Worm (Caenorhabditis elegans) whole organism, midembryonic: Measurements from ENCODE around the gene paqr-1.

Source experiments
- ref-1 ChIP-seq: fragments of 200-800 bp; sonication (Bioruptor generic); conservative IDR thresholded peaks from 2 replicates; pipeline ENCODE4 v1.3.6; 2022; ENCODE audit warnings: missing genetic modification reagents, missing genetic modification characterization, missing compliant biosample characterization
- tab-1 ChIP-seq: fragments of 200-800 bp; sonication (Bioruptor generic); IDR thresholded peaks from 2 replicates; pipeline ENCODE4 v1.3.6; 2022; ENCODE audit warnings: missing genetic modification characterization, missing compliant biosample characterization
- ztf-29 ChIP-seq: fragments of 200-800 bp; sonication (Bioruptor generic); IDR thresholded peaks from 2 replicates; pipeline ENCODE4 v1.3.6; 2022; ENCODE audit warnings: missing genetic modification reagents, missing genetic modification characterization, missing compliant biosample characterization

ce11 chrIV:6581658-6582057 lies 26.4 kb upstream of the paqr-1 start:
- no peak for TF ChIP-seq ztf-29 (GFP tag; lab: Robert Waterston, UW)
- TF ChIP-seq ref-1 (GFP tag; lab: Robert Waterston, UW) = no peak
- no peak for TF ChIP-seq tab-1 (GFP tag; lab: Robert Waterston, UW)
